Comparison of ENCODE assay signal across 2 fruit fly cellular contexts in the genomic region with DNA sequence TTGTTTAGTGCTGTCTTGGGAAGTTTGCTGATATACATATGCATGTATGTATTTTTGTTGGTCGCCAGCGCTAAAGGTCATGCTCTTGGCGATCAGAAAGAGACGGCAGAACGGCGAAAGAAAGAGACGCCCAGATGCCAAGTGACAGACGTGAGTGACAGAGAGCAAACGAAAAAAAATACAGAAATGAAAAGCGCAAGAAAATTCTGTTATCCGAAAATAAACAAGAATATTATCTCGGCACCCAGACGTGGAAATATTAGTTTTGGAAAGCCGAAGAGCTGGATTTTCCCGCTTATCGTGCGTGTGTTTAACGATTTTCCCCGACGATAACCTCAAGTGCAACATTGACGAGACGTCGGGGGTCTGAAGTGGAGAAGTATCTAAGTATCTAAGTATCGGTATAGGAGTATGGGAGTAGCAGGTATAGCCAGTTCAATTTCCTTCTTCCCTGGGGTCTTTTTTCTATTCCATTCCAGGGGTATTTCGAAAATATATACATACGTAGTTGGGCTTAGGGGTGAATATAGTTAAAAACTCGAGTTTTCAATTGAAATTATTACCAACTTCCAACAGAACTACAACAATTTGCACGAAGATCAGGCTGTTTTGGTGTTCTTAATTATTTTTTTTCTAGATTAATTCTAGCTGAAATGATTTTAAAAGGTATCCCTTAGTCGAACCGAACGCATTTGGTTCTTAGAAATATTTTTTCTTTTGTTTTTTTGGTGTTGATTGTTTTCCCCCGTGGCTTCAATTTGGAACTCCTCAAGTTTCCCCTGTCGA.
TF ChIP-seq lines count a peak whose summit lies in the region.

No protein-coding gene starts in this region.

- no peak for TF ChIP-seq CTCF in whole organism, embryonic (GFP tag; optimal IDR thresholded peaks at IDR 0.05; lab: Kevin White, UChicago)

TF ChIP-seq in whole organism, embryonic, 481 proteins besides CTCF, POLR2A, EP300 and RAD21 (continues in another document):
- no peak for TF ChIP-seq Hr39 (optimal IDR thresholded peaks at IDR 0.05; lab: Kevin White, UChicago)
- TF ChIP-seq gsb-n (tag; optimal IDR thresholded peaks at IDR 0.05; lab: Kevin White, UChicago) = peak; percentile 30
- TF ChIP-seq CG4404 (GFP tag; IDR thresholded peaks at IDR 0.05; lab: Robert Waterston, UW) = peak; percentile 84
- no peak for TF ChIP-seq fru (optimal IDR thresholded peaks at IDR 0.05; lab: Kevin White, UChicago)
- TF ChIP-seq CG8089 (GFP tag; optimal IDR thresholded peaks at IDR 0.05; lab: Kevin White, UChicago) = peak; percentile 16
- peak; percentile 13 for TF ChIP-seq gcm (GFP tag; optimal IDR thresholded peaks at IDR 0.05; lab: Kevin White, UChicago)
- no peak for TF ChIP-seq Fer3 (tag; optimal IDR thresholded peaks at IDR 0.05; lab: Kevin White, UChicago)
- peak; percentile 34 for TF ChIP-seq CG12155 (GFP tag; optimal IDR thresholded peaks at IDR 0.05; lab: Kevin White, UChicago)
- peak; percentile 65 for TF ChIP-seq CG17328 (GFP tag; IDR thresholded peaks at IDR 0.05; lab: Robert Waterston, UW)
- peak; percentile 38; the same call in 1 of the 2 replicates for TF ChIP-seq crol (GFP tag; IDR thresholded peaks at IDR 0.05; lab: Robert Waterston, UW)
- peak; percentile 23 for TF ChIP-seq NC2α (GFP tag; optimal IDR thresholded peaks at IDR 0.05; lab: Kevin White, UChicago)
- peak; percentile 18 for TF ChIP-seq lilli (GFP tag; optimal IDR thresholded peaks at IDR 0.05; lab: Kevin White, UChicago)
- peak; percentile 92 for TF ChIP-seq dmrt11E (tag; optimal IDR thresholded peaks at IDR 0.05; lab: Kevin White, UChicago)
- peak in 1 of 2 experiments; percentile 65 for TF ChIP-seq bsh (GFP tag; optimal IDR thresholded peaks at IDR 0.05; lab: Kevin White, UChicago)
- no peak for TF ChIP-seq Sin3A (optimal IDR thresholded peaks at IDR 0.05; lab: Kevin White, UChicago)
- no peak for TF ChIP-seq Trl (optimal IDR thresholded peaks at IDR 0.05; lab: Kevin White, UChicago)
- peak; percentile 32 for TF ChIP-seq Trl (GFP tag; optimal IDR thresholded peaks at IDR 0.05; lab: Kevin White, UChicago)
- TF ChIP-seq Bdp1 (GFP tag; optimal IDR thresholded peaks at IDR 0.05; lab: Kevin White, UChicago) = peak; percentile 17
- no peak for TF ChIP-seq CG32767 (GFP tag; IDR thresholded peaks at IDR 0.05; lab: Robert Waterston, UW)
- TF ChIP-seq D19B (GFP tag; optimal IDR thresholded peaks at IDR 0.05; lab: Kevin White, UChicago) = peak; percentile 87
- TF ChIP-seq CG4854 (GFP tag; optimal IDR thresholded peaks at IDR 0.05; lab: Kevin White, UChicago) = no peak
- TF ChIP-seq Med (GFP tag; lab: Kevin White, UChicago) = peak; percentile 67
- no peak for TF ChIP-seq ci (GFP tag; IDR thresholded peaks at IDR 0.05; lab: Robert Waterston, UW)
- no peak for TF ChIP-seq ttk (GFP tag; IDR thresholded peaks at IDR 0.05; lab: Robert Waterston, UW)
- TF ChIP-seq CG13424 (tag; optimal IDR thresholded peaks at IDR 0.05; lab: Kevin White, UChicago) = no peak
- no peak for TF ChIP-seq jumu (GFP tag; optimal IDR thresholded peaks at IDR 0.05; lab: Kevin White, UChicago)
- TF ChIP-seq tna (GFP tag; IDR thresholded peaks at IDR 0.05; lab: Robert Waterston, UW; ENCODE audit: partially characterized antibody) = no peak
- TF ChIP-seq nom (GFP tag; optimal IDR thresholded peaks at IDR 0.05; lab: Kevin White, UChicago) = no peak
- TF ChIP-seq repo (GFP tag; optimal IDR thresholded peaks at IDR 0.05; lab: Kevin White, UChicago) = no peak
- TF ChIP-seq dm (GFP tag; optimal IDR thresholded peaks at IDR 0.05; lab: Kevin White, UChicago) = peak; percentile 73
- TF ChIP-seq CG1832 (GFP tag; optimal IDR thresholded peaks at IDR 0.05; lab: Kevin White, UChicago) = peak; percentile 56
- peak; percentile 19; the same call in 1 of the 2 replicates for TF ChIP-seq E2f2 (GFP tag; IDR thresholded peaks at IDR 0.05; lab: Robert Waterston, UW)
- peak; percentile 62 for TF ChIP-seq D19A (tag; optimal IDR thresholded peaks at IDR 0.05; lab: Kevin White, UChicago)
- TF ChIP-seq CG9609 (GFP tag; optimal IDR thresholded peaks at IDR 0.05; lab: Kevin White, UChicago) = peak; percentile 21
- TF ChIP-seq CG15696 (tag; optimal IDR thresholded peaks at IDR 0.05; lab: Kevin White, UChicago) = peak; percentile 62
- TF ChIP-seq CG18262 (tag; optimal IDR thresholded peaks at IDR 0.05; lab: Kevin White, UChicago) = peak; percentile 79
- no peak for TF ChIP-seq CG1647 (GFP tag; optimal IDR thresholded peaks at IDR 0.05; lab: Kevin White, UChicago)
- peak; percentile 59 for TF ChIP-seq kni (GFP tag; optimal IDR thresholded peaks at IDR 0.05; lab: Kevin White, UChicago)
- TF ChIP-seq CG18619 (GFP tag; optimal IDR thresholded peaks at IDR 0.05; lab: Kevin White, UChicago) = no peak
- no peak for TF ChIP-seq CG10543 (GFP tag; optimal IDR thresholded peaks at IDR 0.05; lab: Kevin White, UChicago)
- peak; percentile 32 for TF ChIP-seq CG7839 (tag; optimal IDR thresholded peaks at IDR 0.05; lab: Kevin White, UChicago)
- no peak for TF ChIP-seq tgo (GFP tag; IDR thresholded peaks at IDR 0.05; lab: Robert Waterston, UW)

TF ChIP-seq in whole organism, prepupa, 60 proteins besides CTCF, POLR2A, EP300 and RAD21:
- TF ChIP-seq CG11902 (GFP tag; optimal IDR thresholded peaks at IDR 0.05; lab: Kevin White, UChicago) = no peak
- TF ChIP-seq Eip78C (GFP tag; lab: Kevin White, UChicago) = peak; percentile 12
- TF ChIP-seq spab (GFP tag; optimal IDR thresholded peaks at IDR 0.05; lab: Kevin White, UChicago) = no peak
- TF ChIP-seq Sox14 (GFP tag; optimal IDR thresholded peaks at IDR 0.05; lab: Kevin White, UChicago) = no peak
- no peak for TF ChIP-seq CG6854 (GFP tag; optimal IDR thresholded peaks at IDR 0.05; lab: Kevin White, UChicago)
- TF ChIP-seq svp (GFP tag; lab: Kevin White, UChicago) = no peak
- no peak for TF ChIP-seq dac (GFP tag; optimal IDR thresholded peaks at IDR 0.05; lab: Kevin White, UChicago)
- TF ChIP-seq fkh (GFP tag; optimal IDR thresholded peaks at IDR 0.05; lab: Kevin White, UChicago) = peak; percentile 79
- no peak for TF ChIP-seq CG6792 (GFP tag; optimal IDR thresholded peaks at IDR 0.05; lab: Kevin White, UChicago)
- TF ChIP-seq OdsH (GFP tag; optimal IDR thresholded peaks at IDR 0.05; lab: Kevin White, UChicago) = no peak

Comparison
In these comparisons a context has a peak if more than half of its experiments do, and no peak if none do; other contexts are left out.
1. Of the 7 proteins assayed by ChIP-seq in both whole organism, embryonic and whole organism, prepupa: peak only in whole organism, embryonic: Blimp-1; only in whole organism, prepupa: none; in both: none; in neither: 6.